Worm (Caenorhabditis elegans): ENCODE results near the gene C17H12.10.

- no peak for TF ChIP-seq egrh-3 (GFP tag; IDR thresholded peaks at IDR 0.05)
- TF ChIP-seq B0261.1 (tag; optimal IDR thresholded peaks at IDR 0.05): no peak
- TF ChIP-seq efl-1 (GFP tag; optimal IDR thresholded peaks at IDR 0.05): no peak
- no peak for TF ChIP-seq unc-62 (GFP tag; optimal IDR thresholded peaks at IDR 0.05)
- no peak for TF ChIP-seq mel-28 (tag; optimal IDR thresholded peaks at IDR 0.05; ENCODE audit: borderline replicate concordance)
- TF ChIP-seq snpc-4 (GFP tag; optimal IDR thresholded peaks at IDR 0.05): no peak
- no peak for TF ChIP-seq snpc-4 (tag; optimal IDR thresholded peaks at IDR 0.05)
Measured at ce11 chrIV:6818369-6818768, 11.8 kb downstream of the C17H12.10 start, which contains the start of gene C17H12.8.
